Worm (Caenorhabditis elegans) whole organism, young adult: ENCODE results near the gene ador-1.

Experiments used
- atf-7 ChIP-seq: sonication (generic microtip); optimal IDR thresholded peaks from 2 replicates; lab custom pipeline; 2017; ENCODE audit warnings: mild to moderate bottlenecking, missing genetic modification characterization, missing compliant biosample characterization
- egrh-3 ChIP-seq: fragments of 200-800 bp; sonication (Bioruptor generic); IDR thresholded peaks from 2 replicates; pipeline ENCODE4 v1.3.6; 2022; ENCODE audit warnings: missing genetic modification reagents, missing genetic modification characterization, missing compliant biosample characterization
- ets-4 ChIP-seq: fragments of 200-800 bp; sonication (Bioruptor generic); optimal IDR thresholded peaks from 2 replicates; lab custom pipeline; 2018; ENCODE audit warnings: mild to moderate bottlenecking, missing genetic modification characterization, missing compliant biosample characterization
- madf-8 ChIP-seq: fragments of 200-800 bp; sonication (Bioruptor generic); conservative IDR thresholded peaks from 2 replicates; pipeline ENCODE4 v1.3.6; 2022; ENCODE audit warnings: missing genetic modification reagents, missing genetic modification characterization, missing compliant biosample characterization
- mes-4 ChIP-seq: sonication (generic microtip); optimal IDR thresholded peaks from 2 replicates; lab custom pipeline; 2016; ENCODE audit warnings: missing genotype, missing genetic modification characterization, missing compliant biosample characterization
- snpc-1.3 ChIP-seq: sonication (generic microtip); optimal IDR thresholded peaks from 2 replicates; lab custom pipeline; 2017; ENCODE audit warnings: missing genetic modification characterization, mild to moderate bottlenecking, missing compliant biosample characterization, antibody characterized with exemption, moderate library complexity, missing genotype, missing genetic modification reagents; ENCODE audit not compliant: insufficient read depth
- ztf-25 ChIP-seq: fragments of 200-800 bp; sonication (Bioruptor generic); IDR thresholded peaks from 2 replicates; pipeline ENCODE4 v1.3.6; 2022; ENCODE audit warnings: missing genetic modification reagents, missing genetic modification characterization, missing compliant biosample characterization
- ztf-26 ChIP-seq: sonication (generic microtip); optimal IDR thresholded peaks from 2 replicates; lab custom pipeline; 2017; ENCODE audit warnings: missing genetic modification characterization, missing compliant biosample characterization

DNA sequence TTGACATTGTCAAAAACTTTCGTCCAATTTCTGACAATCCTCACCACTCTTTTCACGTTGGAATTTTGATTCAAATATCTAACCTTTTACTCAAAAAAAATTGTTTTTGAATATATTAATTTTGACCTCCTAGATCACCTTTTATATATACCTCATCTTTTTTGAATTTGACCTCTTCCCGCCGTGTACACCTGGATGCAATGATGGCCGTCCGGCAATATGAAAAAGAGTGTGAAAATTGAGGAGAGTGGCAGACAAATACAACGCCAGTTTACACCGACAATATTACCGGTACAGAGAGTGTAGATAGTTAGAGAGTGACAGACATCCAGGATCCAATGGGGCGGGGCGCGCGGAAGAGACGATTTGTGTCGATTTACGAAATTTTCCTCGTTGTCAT lies 16.9 kb upstream of the ador-1 start, which contains the start of gene ceh-99:
- TF ChIP-seq snpc-1.3 (no peak), ets-4 (no peak), egrh-3 (GFP tag; lab: Robert Waterston, UW) (no peak), ztf-26 (tag; lab: Kevin White, UChicago) (no peak), ztf-25 (GFP tag; lab: Robert Waterston, UW) (no peak), mes-4 (no peak), madf-8 (GFP tag; lab: Robert Waterston, UW) (peak; percentile 50; the same call in 1 of the 2 replicates), atf-7 (tag; lab: Kevin White, UChicago) (no peak)
